Fruit fly (Drosophila melanogaster): ENCODE results near the gene ndl.

The ndl gene

dm6 chr3L:6619060-6619459, 15.9 kb upstream of the ndl start:
- TF ChIP-seq CG8290 (GFP tag; optimal IDR thresholded peaks at IDR 0.05), result no peak
- peak in 1 of 2 experiments; percentile 20 for TF ChIP-seq CG8290 (tag; optimal IDR thresholded peaks at IDR 0.05)
- peak; percentile 37 for TF ChIP-seq Med (GFP tag)
- peak; percentile 99 for TF ChIP-seq Meics (GFP tag; optimal IDR thresholded peaks at IDR 0.05)
- TF ChIP-seq CG3847 (GFP tag; IDR thresholded peaks at IDR 0.05), result no peak
- peak; percentile 24 for TF ChIP-seq pita (GFP tag; optimal IDR thresholded peaks at IDR 0.05)
- TF ChIP-seq CG10979 (tag; optimal IDR thresholded peaks at IDR 0.05), result no peak
- TF ChIP-seq sens (GFP tag), result no peak
- TF ChIP-seq stwl (tag; optimal IDR thresholded peaks at IDR 0.05), result peak; percentile 29
- TF ChIP-seq CG17802 (tag; optimal IDR thresholded peaks at IDR 0.05), result no peak
- peak; percentile 17 for TF ChIP-seq HmgZ (tag; optimal IDR thresholded peaks at IDR 0.05)
- no peak for TF ChIP-seq Nf-YA (GFP tag; IDR thresholded peaks at IDR 0.05)
- TF ChIP-seq CTCF (GFP tag; optimal IDR thresholded peaks at IDR 0.05), result peak; percentile 62
- no peak for TF ChIP-seq tio (GFP tag; optimal IDR thresholded peaks at IDR 0.05)
- peak; percentile 12; the same call in 1 of the 2 replicates for TF ChIP-seq CG9932 (GFP tag; IDR thresholded peaks at IDR 0.05)
- peak; percentile 24; the same call in 1 of the 2 replicates for TF ChIP-seq Bgb (GFP tag; IDR thresholded peaks at IDR 0.05; ENCODE audit: partially characterized antibody)

DNA sequence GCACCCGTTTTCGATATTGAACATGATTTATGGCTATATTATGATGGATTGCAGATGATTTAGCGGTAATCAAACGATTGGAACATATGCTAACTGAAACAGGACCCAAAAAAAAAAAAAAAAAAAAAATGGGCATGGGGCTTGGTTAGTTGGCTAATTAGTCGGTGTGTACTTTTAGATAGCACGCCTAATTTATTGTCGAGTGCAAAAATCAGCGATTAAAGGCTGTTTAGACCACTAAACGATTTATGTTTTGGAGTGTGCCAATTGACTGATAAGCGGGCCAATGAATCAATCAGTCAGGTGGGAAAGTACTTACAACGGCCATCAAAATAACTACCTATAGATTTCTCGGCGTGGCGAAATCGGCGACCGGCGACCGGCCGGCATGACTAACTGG, 12.0 kb upstream of the ndl start:
- TF ChIP-seq danr (GFP tag; IDR thresholded peaks at IDR 0.05) (no peak), exex (tag; optimal IDR thresholded peaks at IDR 0.05) (peak; percentile 96), Opbp (GFP tag; IDR thresholded peaks at IDR 0.05; ENCODE audit: partially characterized antibody) (no peak), Hey (tag; optimal IDR thresholded peaks at IDR 0.05) (peak; percentile 22), CG18599 (GFP tag; optimal IDR thresholded peaks at IDR 0.05) (peak; percentile 15), chif (GFP tag; optimal IDR thresholded peaks at IDR 0.05) (no peak), fd64A (GFP tag; optimal IDR thresholded peaks at IDR 0.05) (no peak), gro (GFP tag; optimal IDR thresholded peaks at IDR 0.05) (peak; percentile 53), tio (GFP tag; optimal IDR thresholded peaks at IDR 0.05) (no peak), lab (GFP tag; optimal IDR thresholded peaks at IDR 0.05) (peak; percentile 67), sug (tag; optimal IDR thresholded peaks at IDR 0.05) (peak; percentile 46), Vsx1 (GFP tag; optimal IDR thresholded peaks at IDR 0.05) (peak; percentile 59)

- no peak for TF ChIP-seq CG10565 (GFP tag; optimal IDR thresholded peaks at IDR 0.05)
- TF ChIP-seq CG1529 (GFP tag; optimal IDR thresholded peaks at IDR 0.05), result no peak
- no peak for TF ChIP-seq ap (GFP tag; IDR thresholded peaks at IDR 0.05)
- peak; percentile 21; the same call in 1 of the 2 replicates for TF ChIP-seq sob (GFP tag; IDR thresholded peaks at IDR 0.05)
- peak; percentile 39 for TF ChIP-seq onecut (GFP tag; IDR thresholded peaks at IDR 0.05)
- TF ChIP-seq danr (GFP tag; IDR thresholded peaks at IDR 0.05), result no peak
- peak; percentile 11; the same call in 1 of the 2 replicates for TF ChIP-seq H2.0 (GFP tag; IDR thresholded peaks at IDR 0.05)
- TF ChIP-seq Sox100B (GFP tag; optimal IDR thresholded peaks at IDR 0.05), result no peak
- peak; percentile 52; the same call in 1 of the 3 replicates for TF ChIP-seq CG11695 (GFP tag; IDR thresholded peaks at IDR 0.05)
- no peak for TF ChIP-seq stwl (tag; optimal IDR thresholded peaks at IDR 0.05)
- TF ChIP-seq prd (optimal IDR thresholded peaks at IDR 0.05), result no peak
- TF ChIP-seq prd (GFP tag; IDR thresholded peaks at IDR 0.05), result peak; percentile 27; the same call in 1 of the 3 replicates
- TF ChIP-seq CG10654 (GFP tag; optimal IDR thresholded peaks at IDR 0.05), result no peak
- TF ChIP-seq zf30C (GFP tag; optimal IDR thresholded peaks at IDR 0.05), result no peak
- TF ChIP-seq Hr51 (GFP tag; optimal IDR thresholded peaks at IDR 0.05), result no peak
- TF ChIP-seq tio (GFP tag; optimal IDR thresholded peaks at IDR 0.05), result no peak
- TF ChIP-seq CG4282 (GFP tag; optimal IDR thresholded peaks at IDR 0.05), result no peak
- TF ChIP-seq wek (GFP tag; optimal IDR thresholded peaks at IDR 0.05), result peak; percentile 57
- TF ChIP-seq tgo (GFP tag; IDR thresholded peaks at IDR 0.05), result 0 out of 3 replicates have a peak, but pooled peaks have one; percentile 21
- TF ChIP-seq CG2678 (tag; optimal IDR thresholded peaks at IDR 0.05), result peak; percentile 23
- TF ChIP-seq Rx (GFP tag; IDR thresholded peaks at IDR 0.05), result 0 out of 2 replicates have a peak, but pooled peaks have one; percentile 44
- TF ChIP-seq HLHmδ (GFP tag; optimal IDR thresholded peaks at IDR 0.05), result no peak
- TF ChIP-seq ham (GFP tag; IDR thresholded peaks at IDR 0.05), result no peak
- no peak for TF ChIP-seq Abd-B (GFP tag; optimal IDR thresholded peaks at IDR 0.05)
- TF ChIP-seq vvl (GFP tag; IDR thresholded peaks at IDR 0.05), result peak; percentile 44
- peak; percentile 50 for TF ChIP-seq HHEX (GFP tag; optimal IDR thresholded peaks at IDR 0.05)
- TF ChIP-seq Hey (tag; optimal IDR thresholded peaks at IDR 0.05), result peak; percentile 17
Measured at dm6 chr3L:6612637-6613036, 9.5 kb upstream of the ndl start.

Data from whole organism, embryonic.